Worm (Caenorhabditis elegans) whole organism, young adult: ENCODE measurements around the gene pfkb-1.2.

Experiments used
- B0019.2 ChIP-seq: fragments of 200-800 bp; sonication (Bioruptor generic); conservative IDR thresholded peaks from 2 replicates; pipeline ENCODE4 v1.3.6; 2022; ENCODE audit warnings: missing genetic modification reagents, missing genetic modification characterization, missing compliant biosample characterization
- C06A6.2 ChIP-seq: fragments of 200-800 bp; sonication (Bioruptor generic); conservative IDR thresholded peaks from 2 replicates; pipeline ENCODE4 v1.3.6; 2022; ENCODE audit warnings: missing genetic modification characterization, missing compliant biosample characterization
- F33H1.4 ChIP-seq: fragments of 200-800 bp; sonication (Bioruptor generic); IDR thresholded peaks from 2 replicates; pipeline ENCODE4 v1.3.6; 2022; ENCODE audit warnings: missing genetic modification reagents, missing genetic modification characterization, missing compliant biosample characterization
- F37B4.10 ChIP-seq: fragments of 200-800 bp; sonication (Bioruptor generic); IDR thresholded peaks from 2 replicates; pipeline ENCODE4 v1.3.6; 2022; ENCODE audit warnings: missing genetic modification characterization, missing compliant biosample characterization
- F52B5.7 ChIP-seq: sonication (generic microtip); optimal IDR thresholded peaks from 2 replicates; lab custom pipeline; 2016; ENCODE audit warnings: mild to moderate bottlenecking, missing genetic modification characterization, missing compliant biosample characterization
- F57A8.1 ChIP-seq: fragments of 200-800 bp; sonication (Bioruptor generic); optimal IDR thresholded peaks from 2 replicates; lab custom pipeline; 2018; ENCODE audit warnings: mild to moderate bottlenecking, missing genetic modification characterization, moderate library complexity, missing compliant biosample characterization
- K12H6.12 ChIP-seq: fragments of 200-800 bp; sonication (Bioruptor generic); optimal IDR thresholded peaks from 2 replicates; lab custom pipeline; 2018; ENCODE audit warnings: mild to moderate bottlenecking, missing genetic modification characterization, missing compliant biosample characterization
- Y53G8AR.9 ChIP-seq: fragments of 200-800 bp; sonication (Bioruptor generic); conservative IDR thresholded peaks from 2 replicates; pipeline ENCODE4 v1.3.6; 2022; ENCODE audit warnings: missing genetic modification reagents, missing genetic modification characterization, missing compliant biosample characterization
- Y95B8A.8 ChIP-seq: fragments of 200-800 bp; sonication (Bioruptor generic); IDR thresholded peaks from 2 replicates; pipeline ENCODE4 v1.3.6; 2022; ENCODE audit warnings: missing genetic modification reagents, missing genetic modification characterization, missing compliant biosample characterization
- akir-1 ChIP-seq: fragments of 200-800 bp; sonication (Bioruptor generic); optimal IDR thresholded peaks from 2 replicates; lab custom pipeline; 2018; ENCODE audit warnings: mild to moderate bottlenecking, missing genetic modification characterization, moderate library complexity, missing compliant biosample characterization
- athp-1 ChIP-seq: sonication (generic microtip); optimal IDR thresholded peaks from 2 replicates; lab custom pipeline; 2017; ENCODE audit warnings: mild to moderate bottlenecking, missing genetic modification characterization, missing compliant biosample characterization
- bed-2 ChIP-seq: fragments of 200-800 bp; sonication (Bioruptor generic); IDR thresholded peaks from 2 replicates; pipeline ENCODE4 v1.3.6; 2022; ENCODE audit warnings: missing genetic modification reagents, missing genetic modification characterization, missing compliant biosample characterization
- ccch-3 ChIP-seq: fragments of 200-800 bp; sonication (Bioruptor generic); optimal IDR thresholded peaks from 2 replicates; lab custom pipeline; 2018; ENCODE audit warnings: mild to moderate bottlenecking, missing genetic modification characterization, missing compliant biosample characterization
- ceh-27 ChIP-seq: fragments of 200-800 bp; sonication (Bioruptor generic); optimal IDR thresholded peaks from 2 replicates; lab custom pipeline; 2018; ENCODE audit warnings: mild to moderate bottlenecking, missing genetic modification characterization, moderate library complexity, missing compliant biosample characterization
- chd-7 ChIP-seq: sonication (generic microtip); optimal IDR thresholded peaks from 2 replicates; lab custom pipeline; 2016; ENCODE audit warnings: mild to moderate bottlenecking, missing genetic modification characterization, moderate library complexity, missing compliant biosample characterization
- die-1 ChIP-seq: sonication (generic microtip); optimal IDR thresholded peaks from 2 replicates; lab custom pipeline; 2016; ENCODE audit warnings: missing genotype, mild to moderate bottlenecking, missing genetic modification characterization, missing compliant biosample characterization
- efl-1 ChIP-seq: fragments of 150-350 bp; optimal IDR thresholded peaks from 2 replicates; lab custom pipeline; 2014; ENCODE audit warnings: missing biosample characterization, missing genetic modification reagents, missing genetic modification characterization
- egrh-3 ChIP-seq: fragments of 200-800 bp; sonication (Bioruptor generic); IDR thresholded peaks from 2 replicates; pipeline ENCODE4 v1.3.6; 2022; ENCODE audit warnings: missing genetic modification reagents, missing genetic modification characterization, missing compliant biosample characterization
- fkh-3 ChIP-seq: sonication (generic microtip); optimal IDR thresholded peaks from 2 replicates; lab custom pipeline; 2016; ENCODE audit warnings: mild to moderate bottlenecking, missing genetic modification characterization, missing compliant biosample characterization
- gei-17 ChIP-seq: fragments of 200-800 bp; sonication (Bioruptor generic); optimal IDR thresholded peaks from 2 replicates; lab custom pipeline; 2018; ENCODE audit warnings: mild to moderate bottlenecking, missing genetic modification characterization, missing compliant biosample characterization
- hlh-12 ChIP-seq: sonication (generic microtip); optimal IDR thresholded peaks from 2 replicates; lab custom pipeline; 2016; ENCODE audit warnings: missing genetic modification characterization, missing compliant biosample characterization
- hmg-1.2 ChIP-seq: fragments of 200-800 bp; sonication (Bioruptor generic); IDR thresholded peaks from 2 replicates; pipeline ENCODE4 v1.3.6; 2022; ENCODE audit warnings: missing genetic modification reagents, missing genetic modification characterization, missing compliant biosample characterization
- hmg-20 ChIP-seq: fragments of 200-800 bp; sonication (Bioruptor generic); IDR thresholded peaks from 2 replicates; pipeline ENCODE4 v1.3.6; 2022; ENCODE audit warnings: missing genetic modification reagents, missing genetic modification characterization, missing compliant biosample characterization
- let-607 ChIP-seq, 2 experiments: fragments of 200-800 bp in 1 of 2; sonication (Bioruptor generic) in 1 of 2; sonication (generic microtip) in 1 of 2; optimal IDR thresholded peaks; 2 replicates each; lab custom pipeline; 2016 to 2018; ENCODE audit warnings: mild to moderate bottlenecking in 2 of 2, missing compliant biosample characterization in 2 of 2, missing genetic modification characterization in 2 of 2, moderate library complexity in 2 of 2, missing genotype in 1 of 2
- lin-40 ChIP-seq: sonication (generic microtip); optimal IDR thresholded peaks from 2 replicates; lab custom pipeline; 2016; ENCODE audit warnings: missing genetic modification characterization, mild to moderate bottlenecking, missing compliant biosample characterization, missing genotype, missing genetic modification reagents
- lin-54 ChIP-seq: fragments of 200-800 bp; sonication (Bioruptor generic); optimal IDR thresholded peaks from 2 replicates; lab custom pipeline; 2018; ENCODE audit warnings: mild to moderate bottlenecking, missing genetic modification characterization, missing compliant biosample characterization
- lsl-1 ChIP-seq: fragments of 200-800 bp; sonication (Bioruptor generic); optimal IDR thresholded peaks from 2 replicates; lab custom pipeline; 2018; ENCODE audit warnings: mild to moderate bottlenecking, missing genetic modification characterization, moderate library complexity, missing compliant biosample characterization
- lsy-27 ChIP-seq: sonication (generic microtip); optimal IDR thresholded peaks from 2 replicates; lab custom pipeline; 2017; ENCODE audit warnings: missing genetic modification characterization, mild to moderate bottlenecking, missing compliant biosample characterization, antibody characterized with exemption, missing genotype, borderline replicate concordance; ENCODE audit not compliant: insufficient read depth
- madf-6 ChIP-seq: fragments of 200-800 bp; sonication (Bioruptor generic); IDR thresholded peaks from 2 replicates; pipeline ENCODE4 v1.3.6; 2022; ENCODE audit warnings: missing genetic modification reagents, missing genetic modification characterization, missing compliant biosample characterization
- madf-8 ChIP-seq: fragments of 200-800 bp; sonication (Bioruptor generic); conservative IDR thresholded peaks from 2 replicates; pipeline ENCODE4 v1.3.6; 2022; ENCODE audit warnings: missing genetic modification reagents, missing genetic modification characterization, missing compliant biosample characterization
- mel-28 ChIP-seq: sonication (generic microtip); optimal IDR thresholded peaks from 2 replicates; lab custom pipeline; 2016; ENCODE audit warnings: borderline replicate concordance, mild to moderate bottlenecking, missing genetic modification characterization, missing compliant biosample characterization
- nhr-27 ChIP-seq: fragments of 200-800 bp; sonication (Bioruptor generic); optimal IDR thresholded peaks from 2 replicates; lab custom pipeline; 2018; ENCODE audit warnings: mild to moderate bottlenecking, missing genetic modification characterization, moderate library complexity, missing compliant biosample characterization
- nhr-80 ChIP-seq: sonication (generic microtip); optimal IDR thresholded peaks from 2 replicates; lab custom pipeline; 2016; ENCODE audit warnings: missing genetic modification characterization, missing compliant biosample characterization
- repo-1 ChIP-seq: sonication (generic microtip); optimal IDR thresholded peaks from 2 replicates; lab custom pipeline; 2017; ENCODE audit warnings: mild to moderate bottlenecking, missing genetic modification characterization, missing compliant biosample characterization
- sdz-38 ChIP-seq: sonication (generic microtip); optimal IDR thresholded peaks from 2 replicates; lab custom pipeline; 2016; ENCODE audit warnings: missing genotype, missing genetic modification characterization, missing compliant biosample characterization
- snpc-3.4 ChIP-seq: sonication (generic microtip); optimal IDR thresholded peaks from 2 replicates; lab custom pipeline; 2017; ENCODE audit warnings: missing genetic modification characterization, mild to moderate bottlenecking, missing compliant biosample characterization, antibody characterized with exemption, moderate library complexity, missing genotype, missing genetic modification reagents
- snpc-4 ChIP-seq, 5 experiments: fragments of 150-350 bp in 1 of 5; sonication (generic microtip) in 4 of 5; optimal IDR thresholded peaks; 2 replicates each; lab custom pipeline; 2014 to 2018; ENCODE audit warnings: missing genetic modification characterization in 5 of 5, missing biosample characterization in 3 of 5, antibody characterized with exemption in 2 of 5, mild to moderate bottlenecking in 2 of 5, missing compliant biosample characterization in 2 of 5, missing genotype in 2 of 5, moderate library complexity in 2 of 5, missing genetic modification reagents in 1 of 5
- somi-1 ChIP-seq: fragments of 200-800 bp; sonication (Bioruptor generic); optimal IDR thresholded peaks from 2 replicates; lab custom pipeline; 2018; ENCODE audit warnings: mild to moderate bottlenecking, missing genetic modification characterization, missing compliant biosample characterization
- unc-62 ChIP-seq: fragments of 150-350 bp; optimal IDR thresholded peaks from 2 replicates; lab custom pipeline; 2014; ENCODE audit warnings: missing biosample characterization, missing genetic modification reagents, missing genetic modification characterization
- xnd-1 ChIP-seq: sonication (generic microtip); optimal IDR thresholded peaks from 2 replicates; lab custom pipeline; 2016; ENCODE audit warnings: missing genotype, missing genetic modification reagents, missing genetic modification characterization, missing compliant biosample characterization

Gene pfkb-1.2

ce11 chrIV:5930345-5930744 is 11.4 kb upstream of the pfkb-1.2 start, which contains the start of gene lin-33:
Gene lin-33 (plus strand): TSS chrIV:5930645.
- no peak for TF ChIP-seq K12H6.12

- TF ChIP-seq hmg-1.2 (GFP tag; lab: Robert Waterston, UW), result no peak
- TF ChIP-seq F33H1.4 (GFP tag; lab: Robert Waterston, UW), result no peak
- TF ChIP-seq lin-54 (GFP tag; lab: Kevin White, UChicago), result no peak
- TF ChIP-seq xnd-1, result no peak
- no peak for TF ChIP-seq madf-8 (GFP tag; lab: Robert Waterston, UW)
- TF ChIP-seq ccch-3 (GFP tag; lab: Kevin White, UChicago), result no peak
- no peak for TF ChIP-seq nhr-80 (tag; lab: Kevin White, UChicago)
Measured at ce11 chrIV:5934046-5934445, 7.7 kb upstream of the pfkb-1.2 start, which contains the start of gene H32C10.1. Gene H32C10.1 (plus strand): TSS chrIV:5934346.

- no peak for TF ChIP-seq K12H6.12
- no peak for TF ChIP-seq fkh-3 (tag; lab: Kevin White, UChicago)
- TF ChIP-seq snpc-4 (GFP tag; optimal IDR thresholded peaks at IDR 0.05; lab: Kevin White, UChicago), result no peak
- peak in 1 of 4 experiments; percentile 62 for TF ChIP-seq snpc-4 (tag; optimal IDR thresholded peaks at IDR 0.05; lab: Kevin White, UChicago)
- no peak for TF ChIP-seq lsy-27 (tag; lab: Kevin White, UChicago)
- TF ChIP-seq sdz-38 (tag; lab: Kevin White, UChicago), result no peak
- TF ChIP-seq unc-62, result no peak
- 0 out of 2 replicates have a peak, but pooled peaks have one; percentile 49 for TF ChIP-seq Y53G8AR.9 (GFP tag; lab: Robert Waterston, UW)
- peak; percentile 49 for TF ChIP-seq F52B5.7 (tag; lab: Kevin White, UChicago)
- no peak for TF ChIP-seq gei-17 (GFP tag; lab: Kevin White, UChicago)
- peak; percentile 48 for TF ChIP-seq chd-7 (tag; lab: Kevin White, UChicago)
- peak; percentile 42 for TF ChIP-seq repo-1 (tag; lab: Kevin White, UChicago)
Measured at ce11 chrIV:5937106-5937505, 4.6 kb upstream of the pfkb-1.2 start.

ce11 chrIV:5939122-5939521 is 2.6 kb upstream of the pfkb-1.2 start, which contains the start of gene mcu-1:
Gene mcu-1 (minus strand): TSS chrIV:5939230.
- TF ChIP-seq mel-28 (tag; lab: Kevin White, UChicago), result no peak
- TF ChIP-seq lin-40, result peak; percentile 12
- peak; percentile 9 for TF ChIP-seq nhr-80 (tag; lab: Kevin White, UChicago)
- TF ChIP-seq efl-1 (GFP tag; lab: Kevin White, UChicago), result no peak
- TF ChIP-seq let-607 (tag; optimal IDR thresholded peaks at IDR 0.05; lab: Kevin White, UChicago), result peak in 1 of 2 experiments; percentile 27

ce11 chrIV:5939908-5940307 is 1.8 kb upstream of the pfkb-1.2 start:
- TF ChIP-seq B0019.2 (GFP tag; lab: Robert Waterston, UW) (no peak), athp-1 (tag; lab: Kevin White, UChicago) (no peak), lsl-1 (GFP tag; lab: Kevin White, UChicago) (peak; percentile 79), snpc-3.4 (no peak), F57A8.1 (GFP tag; lab: Kevin White, UChicago) (no peak), egrh-3 (GFP tag; lab: Robert Waterston, UW) (no peak), die-1 (no peak), bed-2 (GFP tag; lab: Robert Waterston, UW) (no peak), akir-1 (GFP tag; lab: Kevin White, UChicago) (no peak), somi-1 (GFP tag; lab: Kevin White, UChicago) (no peak), Y53G8AR.9 (GFP tag; lab: Robert Waterston, UW) (no peak), F33H1.4 (GFP tag; lab: Robert Waterston, UW) (0 out of 2 replicates have a peak, but pooled peaks have one; percentile 15), C06A6.2 (GFP tag; lab: Robert Waterston, UW) (no peak), ceh-27 (GFP tag; lab: Kevin White, UChicago) (no peak), hlh-12 (no peak), nhr-27 (no peak), snpc-4 (GFP tag; optimal IDR thresholded peaks at IDR 0.05; lab: Kevin White, UChicago) (peak; percentile 18), snpc-4 (tag; optimal IDR thresholded peaks at IDR 0.05; lab: Kevin White, UChicago) (peak in 3 of 4 experiments; percentile 34 to 83 (median 78)), hmg-20 (no peak), sdz-38 (tag; lab: Kevin White, UChicago) (no peak), Y95B8A.8 (GFP tag; lab: Robert Waterston, UW) (no peak), F37B4.10 (GFP tag; lab: Robert Waterston, UW) (no peak), madf-6 (GFP tag; lab: Robert Waterston, UW) (no peak), madf-8 (GFP tag; lab: Robert Waterston, UW) (no peak)
